Worm (Caenorhabditis elegans) whole organism, L2 larva: Measurements from ENCODE around the gene acs-2.
"Not testable (repeated sequence)": the region's sequence is repeated elsewhere in the genome, so short reads cannot be mapped to it uniquely, and the experiment has no call there.

ENCODE experiments used
- R02D3.7 ChIP-seq: fragments of 150-350 bp; optimal IDR thresholded peaks from 2 replicates; lab custom pipeline; 2014; ENCODE audit warnings: missing biosample characterization, missing genetic modification characterization
- blmp-1 ChIP-seq: sonication (generic microtip); optimal IDR thresholded peaks from 2 replicates; lab custom pipeline; 2017; ENCODE audit warnings: missing genetic modification characterization, mild to moderate bottlenecking, missing compliant biosample characterization, antibody characterized with exemption, moderate library complexity; ENCODE audit not compliant: insufficient read depth
- elt-1 ChIP-seq: fragments of 150-350 bp; optimal IDR thresholded peaks from 2 replicates; lab custom pipeline; 2014; ENCODE audit warnings: missing biosample characterization, missing genetic modification characterization
- nhr-12 ChIP-seq: fragments of 150-350 bp; optimal IDR thresholded peaks from 2 replicates; lab custom pipeline; 2014; ENCODE audit warnings: missing biosample characterization, missing genetic modification characterization
- nhr-77 ChIP-seq: fragments of 150-350 bp; optimal IDR thresholded peaks from 2 replicates; lab custom pipeline; 2014; ENCODE audit warnings: missing biosample characterization, missing genetic modification characterization
- unc-62 ChIP-seq: fragments of 150-350 bp; optimal IDR thresholded peaks from 2 replicates; lab custom pipeline; 2014; ENCODE audit warnings: missing biosample characterization, missing genetic modification reagents, missing genetic modification characterization

DNA sequence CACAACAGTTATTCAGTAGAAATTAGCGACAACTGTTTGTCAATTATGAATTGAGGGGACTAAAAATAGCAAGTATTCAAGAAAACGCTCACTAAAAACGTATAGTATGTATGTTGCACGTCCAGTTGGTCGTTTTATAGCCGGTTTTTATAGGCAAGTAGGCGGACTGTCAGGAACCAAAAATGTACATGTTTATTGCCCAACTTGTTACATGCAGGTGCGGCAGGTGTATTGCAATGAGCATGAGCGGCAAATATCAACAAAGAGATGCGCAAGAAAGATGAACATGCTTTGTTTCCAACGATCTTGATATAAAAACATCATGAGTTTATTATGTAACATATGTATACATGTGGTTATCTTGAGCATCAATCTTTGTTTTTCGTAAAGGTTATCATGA lies 32.6 kb downstream of the acs-2 start, which contains the start of gene B0391.14:
- TF ChIP-seq nhr-12 (tag; lab: Kevin White, UChicago); elt-1; blmp-1; unc-62 (GFP tag; lab: Kevin White, UChicago); nhr-77; R02D3.7: not testable (repeated sequence)
